Fruit fly (Drosophila melanogaster) whole organism, embryonic: Measurements from ENCODE around the gene miple2.

ENCODE experiments used
- Abd-B ChIP-seq: fragments of 200-800 bp; sonication (Bioruptor generic); optimal IDR thresholded peaks from 2 replicates; lab custom pipeline; 2018; ENCODE audit warnings: missing biosample characterization, mild to moderate bottlenecking, missing genetic modification characterization, moderate library complexity
- CG12155 ChIP-seq: fragments of 200-800 bp; sonication (Bioruptor generic); optimal IDR thresholded peaks from 3 replicates; lab custom pipeline; 2016; ENCODE audit warnings: missing biosample characterization, missing genetic modification characterization
- CG12236 ChIP-seq: fragments of 200-800 bp; sonication (Bioruptor generic); optimal IDR thresholded peaks from 2 replicates; lab custom pipeline; 2016; ENCODE audit warnings: missing biosample characterization, missing genetic modification characterization
- CG15073 ChIP-seq: fragments of 200-800 bp; sonication (Bioruptor generic); optimal IDR thresholded peaks from 2 replicates; lab custom pipeline; 2016; ENCODE audit warnings: missing biosample characterization, missing genetic modification characterization
- CG15479 ChIP-seq: fragments of 200-800 bp; sonication (Bioruptor generic); optimal IDR thresholded peaks from 3 replicates; lab custom pipeline; 2019; ENCODE audit warnings: missing biosample characterization, mild to moderate bottlenecking, missing genetic modification characterization, moderate library complexity
- CG1647 ChIP-seq: fragments of 200-800 bp; sonication (Bioruptor generic); optimal IDR thresholded peaks from 3 replicates; lab custom pipeline; 2016; ENCODE audit warnings: missing biosample characterization, missing genetic modification characterization
- CG17912 ChIP-seq: fragments of 200-800 bp; sonication (Bioruptor generic); optimal IDR thresholded peaks from 2 replicates; lab custom pipeline; 2018; ENCODE audit warnings: missing biosample characterization, mild to moderate bottlenecking, missing genetic modification characterization
- CG18599 ChIP-seq: fragments of 200-800 bp; sonication (Bioruptor generic); optimal IDR thresholded peaks from 3 replicates; lab custom pipeline; 2017; ENCODE audit warnings: missing biosample characterization, missing genetic modification characterization, mild to moderate bottlenecking, moderate library complexity, missing genetic modification reagents
- CG18619 ChIP-seq: fragments of 200-800 bp; sonication (Bioruptor generic); optimal IDR thresholded peaks from 3 replicates; lab custom pipeline; 2017; ENCODE audit warnings: missing biosample characterization, mild to moderate bottlenecking, missing genetic modification characterization
- CG2129 ChIP-seq: fragments of 200-800 bp; sonication (Bioruptor generic); IDR thresholded peaks from 2 replicates; pipeline ENCODE4 v1.3.6; 2022; ENCODE audit warnings: missing biosample characterization, missing genetic modification characterization; ENCODE audit not compliant: partially characterized antibody
- CG32767 ChIP-seq: fragments of 200-800 bp; sonication (Bioruptor generic); IDR thresholded peaks from 2 replicates; pipeline ENCODE4 v1.3.6; 2022; ENCODE audit warnings: missing biosample characterization, missing genetic modification characterization
- CG33213 ChIP-seq: fragments of 200-800 bp; sonication (Bioruptor generic); optimal IDR thresholded peaks from 3 replicates; lab custom pipeline; 2016; ENCODE audit warnings: missing biosample characterization, missing genetic modification characterization
- CG3847 ChIP-seq: fragments of 200-800 bp; sonication (Bioruptor generic); IDR thresholded peaks from 2 replicates; pipeline ENCODE4 v1.3.6; 2022; ENCODE audit warnings: missing biosample characterization, missing genetic modification characterization
- CG4854 ChIP-seq: fragments of 200-800 bp; sonication (Bioruptor generic); optimal IDR thresholded peaks from 2 replicates; lab custom pipeline; 2016; ENCODE audit warnings: missing biosample characterization, missing genetic modification characterization, inconsistent platforms
- CG6272 ChIP-seq: fragments of 200-800 bp; sonication (Bioruptor generic); IDR thresholded peaks from 2 replicates; pipeline ENCODE4 v1.3.6; 2022; ENCODE audit warnings: missing biosample characterization, missing genetic modification characterization
- CG7786 ChIP-seq: fragments of 200-800 bp; sonication (Bioruptor generic); optimal IDR thresholded peaks from 2 replicates; lab custom pipeline; 2016; ENCODE audit warnings: missing biosample characterization, missing genetic modification characterization
- CG9609 ChIP-seq: fragments of 200-800 bp; sonication (Bioruptor generic); optimal IDR thresholded peaks from 3 replicates; lab custom pipeline; 2016; ENCODE audit warnings: missing biosample characterization, missing genetic modification characterization
- Doc3 ChIP-seq: fragments of 200-800 bp; sonication (Bioruptor generic); IDR thresholded peaks from 3 replicates; pipeline ENCODE4 v1.3.6; 2022; ENCODE audit warnings: missing biosample characterization, missing genetic modification characterization; ENCODE audit not compliant: partially characterized antibody
- Ets65A ChIP-seq: fragments of 200-800 bp; sonication (Bioruptor generic); peaks from one replicate; lab custom pipeline; 2016; ENCODE audit warnings: missing biosample characterization, missing genetic modification characterization
- Gsc ChIP-seq: fragments of 200-800 bp; sonication (Bioruptor generic); IDR thresholded peaks from 2 replicates; pipeline ENCODE4 v1.3.6; 2022; ENCODE audit warnings: missing biosample characterization, missing genetic modification characterization
- Hey ChIP-seq: fragments of 200-800 bp; sonication (Bioruptor generic); optimal IDR thresholded peaks from 3 replicates; lab custom pipeline; 2018; ENCODE audit warnings: missing biosample characterization, mild to moderate bottlenecking, missing genetic modification characterization
- HmgZ ChIP-seq: fragments of 200-800 bp; sonication (Bioruptor generic); optimal IDR thresholded peaks from 2 replicates; lab custom pipeline; 2018; ENCODE audit warnings: missing biosample characterization, mild to moderate bottlenecking, missing genetic modification characterization
- NC2α ChIP-seq: fragments of 200-800 bp; sonication (Bioruptor generic); optimal IDR thresholded peaks from 2 replicates; lab custom pipeline; 2016; ENCODE audit warnings: missing biosample characterization, missing genetic modification characterization
- TFAM ChIP-seq: fragments of 200-800 bp; sonication (Bioruptor generic); optimal IDR thresholded peaks from 2 replicates; lab custom pipeline; 2017; ENCODE audit warnings: missing biosample characterization, missing genetic modification characterization, inconsistent platforms
- Xrp1 ChIP-seq: fragments of 200-800 bp; sonication (Bioruptor generic); IDR thresholded peaks from 2 replicates; pipeline ENCODE4 v1.3.6; 2022; ENCODE audit warnings: missing biosample characterization, missing genetic modification characterization
- ac ChIP-seq: fragments of 200-800 bp; sonication (Bioruptor generic); optimal IDR thresholded peaks from 3 replicates; lab custom pipeline; 2017; ENCODE audit warnings: missing biosample characterization, mild to moderate bottlenecking, missing genetic modification characterization
- ap ChIP-seq: fragments of 200-800 bp; sonication (Bioruptor generic); IDR thresholded peaks from 2 replicates; pipeline ENCODE4 v1.3.6; 2022; ENCODE audit warnings: missing biosample characterization, missing genetic modification characterization
- ato ChIP-seq: fragments of 200-800 bp; sonication (Bioruptor generic); IDR thresholded peaks from 2 replicates; pipeline ENCODE4 v1.3.6; 2022; ENCODE audit warnings: missing biosample characterization, missing genetic modification characterization; ENCODE audit not compliant: partially characterized antibody
- bsh ChIP-seq, 2 experiments: fragments of 200-800 bp; sonication (Bioruptor generic); optimal IDR thresholded peaks; 2 replicates each; lab custom pipeline; 2017 to 2018; ENCODE audit warnings: mild to moderate bottlenecking in 2 of 2, missing biosample characterization in 2 of 2, missing genetic modification characterization in 2 of 2, moderate library complexity in 1 of 2
- cad ChIP-seq: fragments of >200 bp; optimal IDR thresholded peaks from 2 replicates; lab custom pipeline; 2017; ENCODE audit warnings: missing biosample characterization, missing genetic modification characterization
- ci ChIP-seq: fragments of 200-800 bp; sonication (Bioruptor generic); IDR thresholded peaks from 3 replicates; pipeline ENCODE4 v1.3.6; 2022; ENCODE audit warnings: missing biosample characterization, missing genetic modification characterization
- croc ChIP-seq: fragments of 200-800 bp; sonication (Bioruptor generic); conservative IDR thresholded peaks from 3 replicates; pipeline ENCODE4 v1.3.6; 2022; ENCODE audit warnings: missing biosample characterization, missing genetic modification characterization
- crol ChIP-seq: fragments of 200-800 bp; sonication (Bioruptor generic); IDR thresholded peaks from 2 replicates; pipeline ENCODE4 v1.3.6; 2022; ENCODE audit warnings: missing biosample characterization, missing genetic modification characterization
- dm ChIP-seq: fragments of 200-800 bp; sonication (Bioruptor generic); optimal IDR thresholded peaks from 3 replicates; lab custom pipeline; 2016; ENCODE audit warnings: missing biosample characterization, missing genetic modification characterization
- emc ChIP-seq: fragments of 200-800 bp; sonication (Bioruptor generic); optimal IDR thresholded peaks from 2 replicates; lab custom pipeline; 2016; ENCODE audit warnings: missing biosample characterization, missing genetic modification characterization
- fd3F ChIP-seq: fragments of 200-800 bp; sonication (Bioruptor generic); optimal IDR thresholded peaks from 2 replicates; lab custom pipeline; 2018; ENCODE audit warnings: missing biosample characterization, mild to moderate bottlenecking, missing genetic modification characterization, moderate library complexity
- gro ChIP-seq: fragments of 200-800 bp; sonication (Bioruptor generic); optimal IDR thresholded peaks from 2 replicates; lab custom pipeline; 2016; ENCODE audit warnings: missing biosample characterization, missing genetic modification characterization
- hb ChIP-seq: fragments of 200-800 bp; sonication (Bioruptor generic); IDR thresholded peaks from 3 replicates; pipeline ENCODE4 v1.3.6; 2022; ENCODE audit warnings: missing biosample characterization, missing genetic modification characterization; ENCODE audit not compliant: partially characterized antibody
- lilli ChIP-seq: fragments of 200-800 bp; sonication (Bioruptor generic); optimal IDR thresholded peaks from 3 replicates; lab custom pipeline; 2016; ENCODE audit warnings: missing biosample characterization, missing genetic modification characterization
- mirr ChIP-seq: fragments of 200-800 bp; sonication (Bioruptor generic); optimal IDR thresholded peaks from 3 replicates; lab custom pipeline; 2018; ENCODE audit warnings: missing biosample characterization, mild to moderate bottlenecking, missing genetic modification characterization
- pros ChIP-seq: fragments of 200-800 bp; sonication (Bioruptor generic); optimal IDR thresholded peaks from 3 replicates; lab custom pipeline; 2019; ENCODE audit warnings: missing biosample characterization, mild to moderate bottlenecking, missing genetic modification characterization, moderate library complexity
- row ChIP-seq: fragments of 200-800 bp; sonication (Bioruptor generic); IDR thresholded peaks from 3 replicates; pipeline ENCODE4 v1.3.6; 2022; ENCODE audit warnings: missing biosample characterization, missing genetic modification characterization
- sqz ChIP-seq: fragments of 200-800 bp; sonication (Bioruptor generic); optimal IDR thresholded peaks from 3 replicates; lab custom pipeline; 2018; ENCODE audit warnings: missing biosample characterization, mild to moderate bottlenecking, missing genetic modification characterization
- tll ChIP-seq, 2 experiments: fragments of 200-800 bp in 1 of 2; fragments of >200 bp in 1 of 2; sonication (Bioruptor generic) in 1 of 2; optimal IDR thresholded peaks; 2 replicates each; lab custom pipeline; 2017 to 2019; ENCODE audit warnings: missing biosample characterization in 2 of 2, missing genetic modification characterization in 2 of 2, mild to moderate bottlenecking in 1 of 2, moderate library complexity in 1 of 2
- tna ChIP-seq: fragments of 200-800 bp; sonication (Bioruptor generic); IDR thresholded peaks from 2 replicates; pipeline ENCODE4 v1.3.6; 2022; ENCODE audit warnings: missing biosample characterization, missing genetic modification characterization; ENCODE audit not compliant: partially characterized antibody
- wor ChIP-seq: fragments of 200-800 bp; sonication (Bioruptor generic); IDR thresholded peaks from 2 replicates; pipeline ENCODE4 v1.3.6; 2022; ENCODE audit warnings: missing biosample characterization, missing genetic modification characterization
- z ChIP-seq: fragments of 200-800 bp; sonication (Bioruptor generic); IDR thresholded peaks from 3 replicates; pipeline ENCODE4 v1.3.6; 2022; ENCODE audit warnings: missing biosample characterization, missing genetic modification characterization

miple2 gene

dm6 chr3L:294841-295408 lies 23.9 kb downstream of the miple2 start (continued):
- TF ChIP-seq CG32767 (GFP tag; lab: Robert Waterston, UW) (no peak), CG7786 (GFP tag; lab: Kevin White, UChicago) (no peak), CG4854 (GFP tag; lab: Kevin White, UChicago) (no peak), CG18619 (GFP tag; lab: Kevin White, UChicago) (no peak), Doc3 (no peak), CG15073 (GFP tag; lab: Kevin White, UChicago) (no peak), Ets65A (no peak), tna (no peak), ci (GFP tag; lab: Robert Waterston, UW) (no peak), TFAM (no peak), NC2α (GFP tag; lab: Kevin White, UChicago) (no peak), Abd-B (no peak), emc (no peak), CG33213 (GFP tag; lab: Kevin White, UChicago) (no peak), croc (GFP tag; lab: Robert Waterston, UW) (0 out of 3 replicates have a peak, but pooled peaks have one; percentile 16), CG6272 (GFP tag; lab: Robert Waterston, UW) (no peak), sqz (GFP tag; lab: Kevin White, UChicago) (no peak), CG12155 (GFP tag; lab: Kevin White, UChicago) (no peak), ato (GFP tag; lab: Robert Waterston, UW) (no peak), wor (no peak), CG12236 (GFP tag; lab: Kevin White, UChicago) (no peak), CG2129 (GFP tag; lab: Robert Waterston, UW) (no peak), Xrp1 (peak; percentile 49; the same call in 1 of the 2 replicates), lilli (GFP tag; lab: Kevin White, UChicago) (no peak), bsh (GFP tag; optimal IDR thresholded peaks at IDR 0.05; lab: Kevin White, UChicago) (peak in 1 of 2 experiments; percentile 70)

- TF ChIP-seq row (no peak), Ets65A (peak; percentile 28), pros (GFP tag; lab: Kevin White, UChicago) (peak; percentile 85), ac (GFP tag; lab: Kevin White, UChicago) (peak; percentile 73), z (GFP tag; lab: Robert Waterston, UW) (peak; percentile 85; the same call in 1 of the 3 replicates)
These were observed 26.2 kb downstream of the miple2 start for dm6 chr3L:297240-297639.

DNA sequence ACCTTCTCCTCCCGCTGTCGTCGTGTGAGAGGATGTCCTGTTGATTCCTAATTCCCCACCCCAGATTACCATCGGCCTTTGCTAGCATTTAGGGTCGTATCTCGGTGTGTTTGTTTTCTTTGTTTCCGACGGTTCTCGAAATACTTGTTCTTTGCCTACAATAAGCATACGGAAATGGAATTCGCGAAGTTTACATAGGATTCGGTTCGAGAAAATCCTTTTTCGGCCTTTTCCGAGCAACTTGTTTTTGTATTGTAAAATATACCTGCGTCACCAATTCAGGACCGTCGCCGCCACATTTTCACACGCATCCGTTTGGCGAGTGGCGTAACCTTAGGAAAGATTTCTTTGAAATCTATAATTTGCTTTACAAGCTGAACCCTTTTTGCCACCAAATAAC lies 27.5 kb downstream of the miple2 start:
- peak; percentile 56 for TF ChIP-seq cad (GFP tag; lab: Kevin White, UChicago)
- TF ChIP-seq tll (GFP tag; optimal IDR thresholded peaks at IDR 0.05; lab: Kevin White, UChicago) = peak in 1 of 2 experiments; percentile 52
- TF ChIP-seq CG9609 (GFP tag; lab: Kevin White, UChicago) = no peak
- TF ChIP-seq CG15479 = peak; percentile 69
- TF ChIP-seq, all 482 proteins: peak for 3

dm6 chr3L:299952-300605 lies 29.1 kb downstream of the miple2 start:
- TF ChIP-seq CG18599 (peak; percentile 58), CG17912 (GFP tag; lab: Kevin White, UChicago) (no peak), CG3847 (0 out of 2 replicates have a peak, but pooled peaks have one; percentile 9), ap (GFP tag; lab: Robert Waterston, UW) (no peak), Hey (peak; percentile 15), crol (GFP tag; lab: Robert Waterston, UW) (peak; percentile 60), CG1647 (GFP tag; lab: Kevin White, UChicago) (no peak), wor (no peak), HmgZ (tag; lab: Kevin White, UChicago) (peak; percentile 53), fd3F (no peak), Gsc (GFP tag; lab: Robert Waterston, UW) (no peak), hb (GFP tag; lab: Robert Waterston, UW) (no peak), mirr (GFP tag; lab: Kevin White, UChicago) (peak; percentile 72), dm (no peak), gro (GFP tag; lab: Kevin White, UChicago) (peak; percentile 32)
